Worm (Caenorhabditis elegans): ENCODE data around the gene somi-1.

DNA sequence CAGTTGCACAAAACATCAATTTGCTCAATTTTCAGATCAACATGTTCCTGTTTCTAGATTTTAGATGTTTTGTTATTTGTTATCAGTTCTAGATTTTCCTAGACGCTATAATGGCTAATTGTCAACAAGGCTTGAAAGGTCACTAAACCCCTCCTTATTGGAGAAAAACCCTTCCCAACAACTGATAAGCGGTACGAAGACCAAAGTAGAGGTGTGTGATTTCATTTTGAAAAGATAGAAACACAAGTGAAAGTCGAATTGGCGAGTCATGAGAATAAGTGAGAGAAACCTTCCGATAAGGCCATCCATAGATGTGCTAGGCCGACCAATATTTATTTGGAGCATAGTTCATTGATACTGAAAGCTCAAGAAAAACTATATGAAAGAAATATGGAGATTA, 17.6 kb downstream of the somi-1 start:
- no peak for TF ChIP-seq W03F9.2 (tag; optimal IDR thresholded peaks at IDR 0.05)
- no peak for TF ChIP-seq him-1 (tag; optimal IDR thresholded peaks at IDR 0.05)
